Worm (Caenorhabditis elegans) whole organism, mixed stage, embryonic: Measurements from ENCODE around the gene E03H12.4.

Experiments
- M03D4.4 ChIP-seq: sonication (generic microtip); optimal IDR thresholded peaks from 2 replicates; lab custom pipeline; 2017; ENCODE audit warnings: mild to moderate bottlenecking, missing genetic modification characterization, missing compliant biosample characterization
- bed-3 ChIP-seq: fragments of 200-800 bp; sonication (Bioruptor generic); optimal IDR thresholded peaks from 3 replicates; lab custom pipeline; 2018; ENCODE audit warnings: mild to moderate bottlenecking, missing genetic modification characterization, moderate library complexity, missing compliant biosample characterization
- blmp-1 ChIP-seq: fragments of 150-350 bp; optimal IDR thresholded peaks from 2 replicates; lab custom pipeline; 2014; ENCODE audit warnings: missing biosample characterization, missing genetic modification characterization
- ceh-39 ChIP-seq: fragments of 150-350 bp; optimal IDR thresholded peaks from 2 replicates; lab custom pipeline; 2014; ENCODE audit warnings: missing biosample characterization, missing genetic modification characterization
- ceh-43 ChIP-seq: fragments of 200-800 bp; sonication (Bioruptor generic); optimal IDR thresholded peaks from 2 replicates; lab custom pipeline; 2018; ENCODE audit warnings: mild to moderate bottlenecking, missing genetic modification characterization, moderate library complexity, missing compliant biosample characterization
- ceh-83 ChIP-seq: fragments of 200-800 bp; sonication (Bioruptor generic); optimal IDR thresholded peaks from 2 replicates; lab custom pipeline; 2018; ENCODE audit warnings: mild to moderate bottlenecking, missing genetic modification characterization, missing compliant biosample characterization
- ces-1 ChIP-seq: fragments of 150-350 bp; optimal IDR thresholded peaks from 2 replicates; lab custom pipeline; 2014; ENCODE audit warnings: missing biosample characterization, missing genetic modification reagents, missing genetic modification characterization
- cnd-1 ChIP-seq: fragments of 200-800 bp; sonication (Bioruptor generic); optimal IDR thresholded peaks from 2 replicates; lab custom pipeline; 2018; ENCODE audit warnings: mild to moderate bottlenecking, missing genetic modification characterization, missing compliant biosample characterization
- drap-1 ChIP-seq: fragments of 200-800 bp; sonication (Bioruptor generic); optimal IDR thresholded peaks from 3 replicates; lab custom pipeline; 2018; ENCODE audit warnings: mild to moderate bottlenecking, missing genetic modification characterization, missing compliant biosample characterization
- elt-1 ChIP-seq: sonication (generic microtip); optimal IDR thresholded peaks from 2 replicates; lab custom pipeline; 2017; ENCODE audit warnings: missing genetic modification characterization, mild to moderate bottlenecking, missing compliant biosample characterization, antibody characterized with exemption, moderate library complexity, borderline replicate concordance; ENCODE audit not compliant: insufficient read depth
- flh-1 ChIP-seq: fragments of 200-800 bp; sonication (Bioruptor generic); optimal IDR thresholded peaks from 2 replicates; lab custom pipeline; 2018; ENCODE audit warnings: mild to moderate bottlenecking, missing genetic modification characterization, moderate library complexity, missing compliant biosample characterization
- ham-2 ChIP-seq: fragments of 200-800 bp; sonication (Bioruptor generic); optimal IDR thresholded peaks from 2 replicates; lab custom pipeline; 2018; ENCODE audit warnings: mild to moderate bottlenecking, missing genetic modification characterization, missing compliant biosample characterization
- hlh-1 ChIP-seq: fragments of 150-350 bp; optimal IDR thresholded peaks from 2 replicates; lab custom pipeline; 2014; ENCODE audit warnings: missing biosample characterization, missing genetic modification reagents, missing genetic modification characterization
- lin-13 ChIP-seq: fragments of 150-350 bp; optimal IDR thresholded peaks from 2 replicates; lab custom pipeline; 2014; ENCODE audit warnings: missing biosample characterization, missing genetic modification characterization
- lin-32 ChIP-seq: fragments of 200-800 bp; sonication (Bioruptor generic); optimal IDR thresholded peaks from 2 replicates; lab custom pipeline; 2018; ENCODE audit warnings: mild to moderate bottlenecking, missing genetic modification characterization, missing compliant biosample characterization
- lsy-2 ChIP-seq: fragments of 150-350 bp; optimal IDR thresholded peaks from 2 replicates; lab custom pipeline; 2014; ENCODE audit warnings: missing biosample characterization, missing genetic modification characterization
- mab-5 ChIP-seq: fragments of 150-350 bp; optimal IDR thresholded peaks from 2 replicates; lab custom pipeline; 2014; ENCODE audit warnings: missing biosample characterization, missing genetic modification characterization
- mep-1 ChIP-seq: fragments of 150-350 bp; optimal IDR thresholded peaks from 2 replicates; lab custom pipeline; 2017; ENCODE audit warnings: missing biosample characterization, missing genetic modification reagents, missing genetic modification characterization, inconsistent platforms
- mls-2 ChIP-seq: sonication (generic microtip); optimal IDR thresholded peaks from 2 replicates; lab custom pipeline; 2016; ENCODE audit warnings: mild to moderate bottlenecking, missing genetic modification characterization, moderate library complexity, missing compliant biosample characterization
- nhr-12 ChIP-seq: fragments of 150-350 bp; optimal IDR thresholded peaks from 2 replicates; lab custom pipeline; 2014; ENCODE audit warnings: missing biosample characterization, missing genetic modification characterization
- nhr-2 ChIP-seq: fragments of 150-350 bp; optimal IDR thresholded peaks from 2 replicates; lab custom pipeline; 2014; ENCODE audit warnings: missing biosample characterization, missing genetic modification characterization
- nhr-237 ChIP-seq: fragments of 150-350 bp; optimal IDR thresholded peaks from 2 replicates; lab custom pipeline; 2014; ENCODE audit warnings: missing biosample characterization, missing genetic modification characterization
- nhr-28 ChIP-seq: fragments of 150-350 bp; optimal IDR thresholded peaks from 2 replicates; lab custom pipeline; 2014; ENCODE audit warnings: missing biosample characterization, missing genetic modification characterization
- nhr-76 ChIP-seq: sonication (generic microtip); optimal IDR thresholded peaks from 2 replicates; lab custom pipeline; 2017; ENCODE audit warnings: missing biosample characterization, missing genetic modification characterization
- pha-4 ChIP-seq: fragments of 150-350 bp; optimal IDR thresholded peaks from 2 replicates; lab custom pipeline; 2018; ENCODE audit warnings: missing biosample characterization, missing genetic modification reagents, missing genetic modification characterization
- sem-2 ChIP-seq: fragments of 200-800 bp; sonication (Bioruptor generic); optimal IDR thresholded peaks from 2 replicates; lab custom pipeline; 2018; ENCODE audit warnings: mild to moderate bottlenecking, missing genetic modification characterization, missing compliant biosample characterization
- snpc-4 ChIP-seq: fragments of 150-350 bp; optimal IDR thresholded peaks from 2 replicates; lab custom pipeline; 2014; ENCODE audit warnings: missing biosample characterization, missing genetic modification characterization
- sptf-1 ChIP-seq: sonication (generic microtip); optimal IDR thresholded peaks from 2 replicates; lab custom pipeline; 2017; ENCODE audit warnings: mild to moderate bottlenecking, missing genetic modification characterization, moderate library complexity, missing compliant biosample characterization
- unc-120 ChIP-seq: sonication (generic microtip); optimal IDR thresholded peaks from 2 replicates; lab custom pipeline; 2017; ENCODE audit warnings: missing genetic modification characterization, missing compliant biosample characterization; ENCODE audit not compliant: poor library complexity, severe bottlenecking
- unc-39 ChIP-seq: fragments of 150-350 bp; optimal IDR thresholded peaks from 2 replicates; lab custom pipeline; 2014; ENCODE audit warnings: missing biosample characterization, missing genetic modification characterization
- unc-62 ChIP-seq: fragments of 150-350 bp; optimal IDR thresholded peaks from 2 replicates; lab custom pipeline; 2014; ENCODE audit warnings: missing biosample characterization, missing genetic modification reagents, missing genetic modification characterization
- zip-8 ChIP-seq: fragments of 150-350 bp; optimal IDR thresholded peaks from 2 replicates; lab custom pipeline; 2014; ENCODE audit warnings: missing biosample characterization, missing genetic modification characterization
- ztf-11 ChIP-seq: fragments of 150-350 bp; optimal IDR thresholded peaks from 2 replicates; lab custom pipeline; 2014; ENCODE audit warnings: missing biosample characterization, missing genetic modification characterization

The E03H12.4 gene

DNA sequence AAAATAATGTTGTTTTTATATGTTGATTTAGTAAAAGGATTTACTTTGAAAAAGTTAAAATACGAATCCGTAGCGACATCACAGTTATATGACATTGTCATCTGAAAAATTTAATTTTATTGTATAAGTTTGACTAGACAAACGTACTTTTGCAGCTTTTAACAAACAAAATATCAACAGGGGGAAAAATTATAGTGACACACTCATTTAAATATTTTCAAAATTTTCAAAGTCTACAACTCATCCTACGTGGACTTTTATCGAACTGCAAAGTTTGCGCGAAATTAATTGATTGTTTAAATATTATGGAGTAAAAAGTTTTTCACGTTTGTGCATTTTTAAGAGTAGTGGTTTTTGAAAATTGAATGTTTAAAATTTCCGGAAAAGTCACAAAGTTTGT is 43.2 kb downstream of the E03H12.4 start, which contains the start of gene C09B9.85:
C09B9.85 (minus strand) TSS at position 101 of the 400 bp plus-strand sequence.
- no peak for TF ChIP-seq ces-1 (GFP tag; lab: Kevin White, UChicago)
- no peak for TF ChIP-seq unc-62 (GFP tag; lab: Kevin White, UChicago)
- no peak for TF ChIP-seq sptf-1
- no peak for TF ChIP-seq ham-2 (GFP tag; lab: Kevin White, UChicago)
- TF ChIP-seq nhr-76 (tag; lab: Kevin White, UChicago), result no peak
- no peak for TF ChIP-seq snpc-4 (tag; lab: Kevin White, UChicago)

DNA sequence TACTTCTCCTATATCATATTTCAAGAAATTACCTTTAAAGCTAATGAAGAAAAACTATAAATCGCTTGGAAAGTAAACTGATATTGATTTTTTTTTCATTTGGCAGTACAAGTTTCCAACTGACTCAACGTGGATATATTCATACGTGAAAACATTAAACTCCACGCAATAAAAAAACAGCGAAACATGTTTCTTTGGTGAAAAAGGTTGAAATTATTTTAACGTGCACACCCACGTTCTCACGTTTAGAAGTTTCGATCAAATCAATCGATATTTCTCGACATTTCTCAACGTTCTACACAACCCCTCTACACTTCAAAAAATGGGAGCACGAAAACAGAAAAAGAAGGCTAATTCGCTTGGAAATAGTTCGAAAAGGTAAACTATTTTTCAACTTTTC is 46.6 kb downstream of the E03H12.4 start, which contains the start of the genes best-6 and C09B9.2:
best-6 (minus strand) TSS at position 101 of the 400 bp plus-strand sequence.
C09B9.2 (plus strand) TSS at position 314 of the 400 bp plus-strand sequence.
- TF ChIP-seq sptf-1 (no peak), mep-1 (tag; lab: Kevin White, UChicago) (no peak), drap-1 (no peak), nhr-28 (tag; lab: Kevin White, UChicago) (no peak), mls-2 (tag; lab: Kevin White, UChicago) (no peak), unc-39 (no peak), nhr-76 (tag; lab: Kevin White, UChicago) (no peak), lin-13 (tag; lab: Kevin White, UChicago) (no peak), ceh-39 (tag; lab: Kevin White, UChicago) (no peak), ces-1 (GFP tag; lab: Kevin White, UChicago) (no peak), bed-3 (no peak), ceh-43 (no peak), ceh-83 (GFP tag; lab: Kevin White, UChicago) (no peak), M03D4.4 (no peak), hlh-1 (tag; lab: Kevin White, UChicago) (no peak), nhr-12 (tag; lab: Kevin White, UChicago) (no peak), unc-120 (tag; lab: Kevin White, UChicago) (no peak), elt-1 (no peak), nhr-2 (tag; lab: Kevin White, UChicago) (no peak)

DNA sequence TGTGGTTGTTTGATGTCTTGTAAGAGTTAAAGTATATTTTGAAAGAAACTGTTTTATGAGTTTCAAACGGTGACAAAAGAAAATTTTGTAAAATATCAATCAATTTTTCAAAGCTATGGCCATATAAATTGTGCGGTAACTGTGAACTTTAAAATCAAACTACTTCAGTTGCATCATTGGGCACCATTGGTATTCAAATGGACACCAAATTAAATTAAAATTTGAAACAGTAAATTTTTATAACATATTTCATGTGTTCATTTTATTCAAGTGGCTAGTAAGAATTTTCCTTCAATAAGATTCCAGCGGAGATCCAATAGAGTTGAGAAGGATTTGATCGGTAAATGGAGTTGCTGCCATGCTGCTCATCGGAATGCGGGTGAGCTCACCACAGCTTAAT is 49.0 kb downstream of the E03H12.4 start:
- TF ChIP-seq sptf-1 (no peak), lsy-2 (tag; lab: Kevin White, UChicago) (no peak), zip-8 (no peak), sem-2 (GFP tag; lab: Kevin White, UChicago) (no peak), blmp-1 (no peak), flh-1 (GFP tag; lab: Kevin White, UChicago) (no peak), cnd-1 (no peak), nhr-237 (tag; lab: Kevin White, UChicago) (no peak), ztf-11 (tag; lab: Kevin White, UChicago) (no peak), ceh-39 (tag; lab: Kevin White, UChicago) (no peak), lin-32 (GFP tag; lab: Kevin White, UChicago) (no peak), nhr-2 (tag; lab: Kevin White, UChicago) (no peak), hlh-1 (tag; lab: Kevin White, UChicago) (no peak), pha-4 (tag; lab: Kevin White, UChicago) (no peak)

DNA sequence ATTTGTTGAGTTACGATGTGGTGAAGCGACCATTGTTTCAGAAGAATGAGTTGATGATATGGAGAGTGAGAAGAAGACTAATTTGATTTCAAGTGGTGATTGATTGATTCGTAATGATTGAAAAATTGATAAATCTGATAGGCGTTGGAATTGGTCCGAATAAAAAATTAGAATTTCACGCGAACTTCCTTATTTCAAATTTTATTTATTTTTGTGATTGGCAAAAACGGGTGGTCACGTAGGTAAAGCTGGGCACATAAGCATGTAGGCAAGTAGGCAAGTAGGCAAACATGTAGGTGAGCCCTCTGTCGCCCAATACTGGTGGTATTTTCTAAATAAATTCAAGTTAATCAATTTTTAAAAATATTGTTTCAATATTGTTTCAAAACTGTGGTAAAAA is 50.9 kb downstream of the E03H12.4 start, which contains the start of gene C09B9.4:
C09B9.4 (minus strand) TSS at position 101 of the 400 bp plus-strand sequence.
- TF ChIP-seq lsy-2 (tag; lab: Kevin White, UChicago) (no peak), mab-5 (tag; lab: Kevin White, UChicago) (no peak), sptf-1 (no peak), nhr-28 (tag; lab: Kevin White, UChicago) (no peak)
